Fruit fly (Drosophila melanogaster): ENCODE results near the gene CG9040.
A peak's percentile ranks its signal among the peaks of the same experiment; 100 is the strongest.

Gene CG9040

DNA sequence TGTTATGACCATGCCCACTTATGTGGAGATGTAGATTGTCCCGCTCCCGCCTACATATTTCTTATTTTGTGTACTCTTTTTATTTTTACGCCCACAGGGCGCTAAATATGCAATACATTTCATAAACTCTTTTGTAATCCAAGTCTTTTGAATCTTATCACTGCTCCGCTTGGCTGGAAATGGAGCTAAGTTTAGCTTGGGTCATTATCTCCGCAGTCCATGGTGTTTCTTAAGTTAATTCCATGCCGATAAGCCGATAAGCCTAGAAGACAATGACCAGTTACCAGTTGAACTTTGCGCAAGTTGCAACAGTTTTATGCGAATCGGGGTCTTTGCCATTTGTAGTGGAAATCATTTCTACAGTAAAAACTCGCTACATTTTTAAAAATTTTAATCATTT lies 8.8 kb downstream of the CG9040 start:
- TF ChIP-seq CG15710 (tag; optimal IDR thresholded peaks at IDR 0.05): no peak
- peak; percentile 91 for TF ChIP-seq EcR (GFP tag; optimal IDR thresholded peaks at IDR 0.05)

- no peak for TF ChIP-seq rn (GFP tag; IDR thresholded peaks at IDR 0.05)
- peak; percentile 43 for TF ChIP-seq D1 (tag; optimal IDR thresholded peaks at IDR 0.05)
Measured at dm6 chr3L:13996992-13997391, 9.3 kb downstream of the CG9040 start, which contains the start of gene CG17361. Gene CG17361, plus strand, starts transcription at chr3L:13997191.

DNA sequence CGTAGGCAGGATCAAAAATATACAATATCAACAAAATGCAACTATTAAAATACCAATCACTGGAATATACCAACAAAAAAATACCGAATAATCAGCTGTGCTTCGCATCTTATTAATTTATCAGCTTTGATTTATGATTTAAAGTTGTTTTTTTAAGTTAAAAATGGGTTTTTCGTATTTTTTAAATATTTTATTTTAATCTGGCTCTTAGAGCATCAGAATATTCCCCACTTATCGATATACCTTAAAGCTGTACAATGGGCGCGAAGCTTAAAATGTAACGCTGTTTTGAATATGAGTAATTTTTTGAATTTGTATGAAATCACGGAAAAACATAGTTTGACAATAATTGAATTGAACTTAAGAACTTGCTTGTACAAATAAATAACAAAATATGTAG lies 11.5 kb downstream of the CG9040 start, which contains the start of gene CG17359:
Gene CG17359 (minus strand): TSS at position 48 of the 400 bp plus-strand sequence.
- TF ChIP-seq fd96Ca (GFP tag; IDR thresholded peaks at IDR 0.05) (no peak), CG17806 (tag; optimal IDR thresholded peaks at IDR 0.05) (no peak)

- TF ChIP-seq EcR (GFP tag; optimal IDR thresholded peaks at IDR 0.05) (no peak), gl (tag; optimal IDR thresholded peaks at IDR 0.05) (no peak)
Measured at dm6 chr3L:14001658-14002523, 14.2 kb downstream of the CG9040 start, which contains the start of the genes Nprl3 and upSET. Gene Nprl3, minus strand, starts transcription at chr3L:14001880. Gene upSET, plus strand, starts transcription at chr3L:14002127.

DNA sequence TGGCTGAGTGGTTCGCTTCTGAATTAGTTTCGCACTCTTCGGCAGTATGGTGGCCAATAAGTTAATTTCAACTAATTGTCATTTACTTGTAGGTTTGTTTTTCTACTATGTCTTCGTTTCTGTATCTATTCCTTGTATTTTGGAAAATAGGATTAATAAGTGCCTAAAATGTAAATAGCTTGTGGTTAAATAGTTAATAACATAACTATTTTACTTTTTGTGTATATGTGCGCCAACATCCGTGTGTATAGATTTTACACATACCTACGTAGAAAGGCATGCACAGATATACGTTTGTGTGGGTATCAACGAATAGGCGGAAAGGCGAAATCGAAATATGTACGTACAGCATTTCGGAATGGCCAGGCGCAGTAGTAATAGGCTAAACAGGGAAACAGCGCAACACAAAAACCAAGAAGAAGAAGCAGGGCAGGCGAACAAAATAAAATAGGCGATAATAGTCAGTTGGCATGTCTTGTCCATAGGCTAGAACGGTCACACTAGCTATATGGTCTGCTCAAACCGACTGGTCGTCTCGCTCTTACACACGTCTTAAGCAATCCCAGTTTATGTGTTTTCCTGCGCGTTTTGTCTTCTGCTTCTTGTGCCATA lies 15.0 kb downstream of the CG9040 start:
- TF ChIP-seq CG8301 (tag; optimal IDR thresholded peaks at IDR 0.05) (no peak), CG14655 (GFP tag; optimal IDR thresholded peaks at IDR 0.05) (no peak), CG10348 (GFP tag; IDR thresholded peaks at IDR 0.05) (no peak), Snoo (tag; optimal IDR thresholded peaks at IDR 0.05) (no peak), CG34367 (tag; optimal IDR thresholded peaks at IDR 0.05) (peak; percentile 4), Pif1B (GFP tag; optimal IDR thresholded peaks at IDR 0.05) (peak; percentile 67), rn (GFP tag; IDR thresholded peaks at IDR 0.05) (no peak), Ets98B (GFP tag; IDR thresholded peaks at IDR 0.05) (peak; percentile 54; the same call in 1 of the 2 replicates), CG15710 (tag; optimal IDR thresholded peaks at IDR 0.05) (no peak), Pif1A (GFP tag; optimal IDR thresholded peaks at IDR 0.05) (no peak), fd96Ca (GFP tag; IDR thresholded peaks at IDR 0.05) (no peak; the same call in 2 of the 3 replicates), CG32121 (GFP tag; IDR thresholded peaks at IDR 0.05) (peak; percentile 43; the same call in 1 of the 2 replicates)

DNA sequence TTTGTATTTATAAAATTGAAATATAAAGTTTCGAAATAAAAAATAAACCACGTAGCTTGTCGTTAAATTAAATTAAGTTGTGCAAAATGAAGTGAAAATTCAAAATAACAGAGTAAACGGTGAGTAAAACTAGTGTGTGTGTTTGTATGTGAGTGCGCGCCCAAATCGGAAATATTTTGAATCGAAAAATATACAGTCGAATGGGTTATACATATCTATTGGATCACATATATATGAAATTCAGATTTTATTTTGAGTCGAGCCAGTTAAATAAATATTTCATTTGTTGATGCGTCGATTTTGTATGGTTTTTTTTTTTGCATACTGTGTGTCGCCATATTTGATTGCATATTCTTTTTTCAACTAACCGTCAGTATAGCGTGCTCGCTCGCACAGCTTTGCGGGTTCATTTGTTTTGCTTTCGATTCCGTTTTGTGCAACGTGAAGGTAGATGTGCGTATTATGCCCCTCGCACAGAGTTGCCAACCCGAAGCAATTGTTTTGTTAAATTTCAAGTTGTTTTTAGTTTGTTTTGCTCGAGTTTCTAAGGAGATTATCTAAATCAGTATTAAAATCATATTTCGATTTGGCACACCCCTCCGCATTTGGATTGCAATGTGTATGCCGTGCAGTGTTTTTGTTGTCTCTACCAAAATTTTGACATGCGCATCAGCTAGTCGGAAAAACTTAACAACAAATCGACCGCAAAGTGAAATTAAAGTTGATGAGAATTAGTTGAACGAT lies 15.8 kb downstream of the CG9040 start:
- TF ChIP-seq CG15710 (tag; optimal IDR thresholded peaks at IDR 0.05): peak; percentile 21
- TF ChIP-seq CG10348 (GFP tag; IDR thresholded peaks at IDR 0.05): no peak
- no peak for TF ChIP-seq CG32121 (GFP tag; IDR thresholded peaks at IDR 0.05)
- TF ChIP-seq CG14655 (GFP tag; optimal IDR thresholded peaks at IDR 0.05): no peak
- peak; percentile 71; the same call in 2 of the 3 replicates for TF ChIP-seq CG4496 (GFP tag; IDR thresholded peaks at IDR 0.05)
- peak; percentile 43 for TF ChIP-seq CG34367 (tag; optimal IDR thresholded peaks at IDR 0.05)
- no peak for TF ChIP-seq CG17806 (tag; optimal IDR thresholded peaks at IDR 0.05)
- no peak; the same call in 1 of the 2 replicates for TF ChIP-seq CG12605 (GFP tag; IDR thresholded peaks at IDR 0.05)
- TF ChIP-seq CG13204 (GFP tag; optimal IDR thresholded peaks at IDR 0.05): no peak
- peak; percentile 11 for TF ChIP-seq gl (tag; optimal IDR thresholded peaks at IDR 0.05)
- TF ChIP-seq Pif1A (GFP tag; optimal IDR thresholded peaks at IDR 0.05): no peak
- TF ChIP-seq CG9948 (tag; optimal IDR thresholded peaks at IDR 0.05): no peak
- TF ChIP-seq CG8159 (tag; optimal IDR thresholded peaks at IDR 0.05): no peak
- no peak; the same call in 1 of the 2 replicates for TF ChIP-seq Ets98B (GFP tag; IDR thresholded peaks at IDR 0.05)
- TF ChIP-seq Pif1B (GFP tag; optimal IDR thresholded peaks at IDR 0.05): no peak
- TF ChIP-seq Snoo (tag; optimal IDR thresholded peaks at IDR 0.05): no peak
- TF ChIP-seq D1 (tag; optimal IDR thresholded peaks at IDR 0.05): no peak
- no peak for TF ChIP-seq EcR (GFP tag; optimal IDR thresholded peaks at IDR 0.05)
- TF ChIP-seq fd96Ca (GFP tag; IDR thresholded peaks at IDR 0.05): peak; percentile 34; the same call in 2 of the 3 replicates
- peak; percentile 21 for TF ChIP-seq CG8301 (tag; optimal IDR thresholded peaks at IDR 0.05)
- TF ChIP-seq rn (GFP tag; IDR thresholded peaks at IDR 0.05): no peak

- TF ChIP-seq CG14655 (GFP tag; optimal IDR thresholded peaks at IDR 0.05): peak; percentile 17
- no peak for TF ChIP-seq Pif1A (GFP tag; optimal IDR thresholded peaks at IDR 0.05)
- TF ChIP-seq CG12605 (GFP tag; IDR thresholded peaks at IDR 0.05): peak; percentile 35; the same call in 1 of the 2 replicates
- no peak for TF ChIP-seq CG9948 (tag; optimal IDR thresholded peaks at IDR 0.05)
- TF ChIP-seq CG4496 (GFP tag; IDR thresholded peaks at IDR 0.05): peak; percentile 17; the same call in 1 of the 3 replicates
- TF ChIP-seq Ets98B (GFP tag; IDR thresholded peaks at IDR 0.05): peak; percentile 55
- peak; percentile 47; the same call in 1 of the 2 replicates for TF ChIP-seq CG32121 (GFP tag; IDR thresholded peaks at IDR 0.05)
- TF ChIP-seq CG13204 (GFP tag; optimal IDR thresholded peaks at IDR 0.05): peak; percentile 18
- peak; percentile 56; the same call in 1 of the 3 replicates for TF ChIP-seq fd96Ca (GFP tag; IDR thresholded peaks at IDR 0.05)
- no peak for TF ChIP-seq CG17806 (tag; optimal IDR thresholded peaks at IDR 0.05)
Measured at dm6 chr3L:14004041-14004407, 16.3 kb downstream of the CG9040 start.

Measured in whole organism, pupa.